Fruit fly (Drosophila melanogaster): ENCODE data around the gene Diap1.

DNA sequence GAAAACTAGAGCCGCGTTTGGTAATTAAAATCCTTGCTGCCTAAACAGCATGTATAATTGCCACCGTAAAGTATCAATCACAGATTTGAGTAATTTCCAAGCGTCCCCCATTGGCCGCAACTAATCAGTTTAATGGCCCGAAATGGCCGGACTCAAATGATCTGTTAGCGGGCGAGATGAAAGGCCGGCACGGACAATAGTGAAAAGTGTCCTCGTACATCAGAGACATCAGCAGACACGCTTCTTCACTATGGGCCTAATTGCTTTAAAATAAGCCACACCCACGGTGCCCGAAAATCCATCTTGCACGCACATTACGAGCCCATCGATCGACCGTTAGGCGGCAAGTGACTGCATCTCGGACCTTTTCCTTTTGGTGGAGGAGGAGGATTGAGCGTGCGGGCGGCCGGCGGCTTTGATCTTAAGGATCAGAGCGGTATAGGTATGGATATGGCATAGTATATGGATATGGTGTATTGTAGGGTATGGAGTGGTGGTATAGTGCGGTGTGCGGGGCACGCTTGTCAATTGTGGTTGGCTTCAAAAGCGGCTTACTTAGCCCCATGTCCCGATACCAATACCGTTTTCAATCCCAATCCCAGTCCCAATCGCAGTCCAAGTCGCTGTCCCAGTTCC lies 38.4 kb downstream of the Diap1 start:
- TF ChIP-seq ss (GFP tag; optimal IDR thresholded peaks at IDR 0.05), result no peak
- TF ChIP-seq topi (GFP tag; optimal IDR thresholded peaks at IDR 0.05), result no peak
- TF ChIP-seq dsx (GFP tag; optimal IDR thresholded peaks at IDR 0.05; ENCODE audit: poor library complexity, severe bottlenecking), result no peak
- TF ChIP-seq CG11902 (GFP tag; optimal IDR thresholded peaks at IDR 0.05), result no peak
- TF ChIP-seq spab (GFP tag; optimal IDR thresholded peaks at IDR 0.05), result no peak
- no peak for TF ChIP-seq CG1621 (tag; optimal IDR thresholded peaks at IDR 0.05)
- no peak for TF ChIP-seq Hr39 (GFP tag; optimal IDR thresholded peaks at IDR 0.05)
- no peak for TF ChIP-seq CG10669 (GFP tag; optimal IDR thresholded peaks at IDR 0.05)
- TF ChIP-seq CG11294 (GFP tag; IDR thresholded peaks at IDR 0.05), result no peak
